Fruit fly (Drosophila melanogaster): Measurements from ENCODE around the gene P58IPK.

DNA sequence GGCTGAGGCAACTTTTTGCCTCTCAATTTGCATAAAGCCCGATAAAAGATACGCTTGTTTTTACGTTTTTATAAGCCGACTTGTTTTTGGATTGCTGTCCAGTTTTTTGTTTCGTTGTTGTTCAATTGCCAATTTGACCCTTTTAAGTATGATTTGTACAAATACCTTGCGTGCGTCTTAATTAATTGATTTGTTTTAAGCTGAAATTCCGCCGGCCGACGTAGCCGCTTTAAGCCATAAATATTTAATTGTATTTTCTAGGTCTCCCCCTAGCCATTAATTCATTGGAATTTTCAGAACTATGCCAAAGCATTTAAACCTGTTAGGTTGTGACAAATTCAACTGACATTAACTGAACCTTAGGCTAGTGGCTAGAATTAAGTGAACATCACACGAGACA is 9.9 kb downstream of the P58IPK start:
- no peak for TF ChIP-seq fru (GFP tag; optimal IDR thresholded peaks at IDR 0.05)
- no peak for TF ChIP-seq GATAd (GFP tag; optimal IDR thresholded peaks at IDR 0.05)
- no peak for TF ChIP-seq N (GFP tag; optimal IDR thresholded peaks at IDR 0.05)
- no peak for TF ChIP-seq Jra (GFP tag; optimal IDR thresholded peaks at IDR 0.05)
- TF ChIP-seq Vsx2 (GFP tag; optimal IDR thresholded peaks at IDR 0.05; ENCODE audit: partially characterized antibody), result no peak
